In genomic region chr4:554758-555157, dm6 we compare ENCODE assay signal across 3 fruit fly cellular contexts.
TF ChIP-seq lines count a peak whose summit lies in the region.

No protein-coding gene starts in this region.

- TF ChIP-seq CTCF in whole organism, embryonic (GFP tag; optimal IDR thresholded peaks at IDR 0.05; lab: Kevin White, UChicago) = no peak

TF ChIP-seq in whole organism, adult, 20 proteins besides CTCF, POLR2A, EP300 and RAD21:
- TF ChIP-seq CG5204 (GFP tag; optimal IDR thresholded peaks at IDR 0.05; lab: Kevin White, UChicago) (no peak), CG11617 (GFP tag; optimal IDR thresholded peaks at IDR 0.05; lab: Kevin White, UChicago) (no peak), toe (GFP tag; optimal IDR thresholded peaks at IDR 0.05; lab: Kevin White, UChicago) (no peak), cnc (optimal IDR thresholded peaks at IDR 0.05; lab: Kevin White, UChicago) (no peak), Mnt (GFP tag; optimal IDR thresholded peaks at IDR 0.05; lab: Kevin White, UChicago) (no peak), Hr96 (GFP tag; optimal IDR thresholded peaks at IDR 0.05; lab: Kevin White, UChicago) (no peak), Crg-1 (GFP tag; optimal IDR thresholded peaks at IDR 0.05; lab: Kevin White, UChicago) (no peak), kay (GFP tag; lab: Kevin White, UChicago; ENCODE audit: borderline replicate concordance) (peak; percentile 53), cic (GFP tag; optimal IDR thresholded peaks at IDR 0.05; lab: Kevin White, UChicago) (peak; percentile 34), CG7045 (GFP tag; optimal IDR thresholded peaks at IDR 0.05; lab: Kevin White, UChicago) (no peak), ovo (GFP tag; optimal IDR thresholded peaks at IDR 0.05; lab: Kevin White, UChicago) (no peak), CG14711 (tag; optimal IDR thresholded peaks at IDR 0.05; lab: Kevin White, UChicago) (no peak), bab1 (GFP tag; optimal IDR thresholded peaks at IDR 0.05; lab: Kevin White, UChicago) (peak; percentile 44), CG33017 (tag; optimal IDR thresholded peaks at IDR 0.05; lab: Kevin White, UChicago) (no peak), pad (GFP tag; optimal IDR thresholded peaks at IDR 0.05; lab: Kevin White, UChicago) (no peak), tj (GFP tag; optimal IDR thresholded peaks at IDR 0.05; lab: Kevin White, UChicago) (peak; percentile 98), CG7101 (tag; optimal IDR thresholded peaks at IDR 0.05; lab: Kevin White, UChicago) (no peak)

TF ChIP-seq in whole organism, embryonic, 481 proteins besides CTCF, POLR2A, EP300 and RAD21:
- TF ChIP-seq pfk (GFP tag; optimal IDR thresholded peaks at IDR 0.05; lab: Kevin White, UChicago) = no peak
- TF ChIP-seq br (optimal IDR thresholded peaks at IDR 0.05; lab: Kevin White, UChicago) = no peak
- peak; percentile 41 to 49 for TF ChIP-seq Trl (optimal IDR thresholded peaks at IDR 0.05; lab: Kevin White, UChicago)
- TF ChIP-seq Trl (GFP tag; optimal IDR thresholded peaks at IDR 0.05; lab: Kevin White, UChicago) = no peak
- peak; percentile 12 for TF ChIP-seq nom (GFP tag; optimal IDR thresholded peaks at IDR 0.05; lab: Kevin White, UChicago)
- peak; percentile 70 for TF ChIP-seq CG3163 (GFP tag; optimal IDR thresholded peaks at IDR 0.05; lab: Kevin White, UChicago)
- TF ChIP-seq chinmo (GFP tag; IDR thresholded peaks at IDR 0.05; lab: Robert Waterston, UW; ENCODE audit: partially characterized antibody) = peak; percentile 83; the same call in 3 of the 4 replicates
- no peak for TF ChIP-seq Pdp1 (GFP tag; optimal IDR thresholded peaks at IDR 0.05; lab: Kevin White, UChicago)
- peak; percentile 78 for TF ChIP-seq cg (GFP tag; optimal IDR thresholded peaks at IDR 0.05; lab: Kevin White, UChicago)
- TF ChIP-seq CG31441 (GFP tag; IDR thresholded peaks at IDR 0.05; lab: Robert Waterston, UW) = no peak
- TF ChIP-seq CG10209 (GFP tag; optimal IDR thresholded peaks at IDR 0.05; lab: Kevin White, UChicago) = no peak

TF ChIP-seq in whole organism, pupa, 21 proteins besides CTCF, POLR2A, EP300 and RAD21:
- no peak for TF ChIP-seq Snoo (tag; optimal IDR thresholded peaks at IDR 0.05; lab: Kevin White, UChicago)
- TF ChIP-seq D1 (tag; optimal IDR thresholded peaks at IDR 0.05; lab: Kevin White, UChicago) = peak; percentile 45
